Worm (Caenorhabditis elegans): ENCODE data around the gene F41G3.19.

The F41G3.19 gene

ce11 chrII:6721581-6721980, 30.3 kb downstream of the F41G3.19 start (continued):
- TF ChIP-seq sdz-38 (tag; optimal IDR thresholded peaks at IDR 0.05) (no peak), xnd-1 (tag; optimal IDR thresholded peaks at IDR 0.05) (no peak), C17E4.6 (GFP tag; IDR thresholded peaks at IDR 0.05) (no peak), sea-2 (GFP tag; IDR thresholded peaks at IDR 0.05) (no peak), F33H1.4 (GFP tag; IDR thresholded peaks at IDR 0.05) (no peak; the same call in 1 of the 2 replicates), attf-5 (GFP tag; optimal IDR thresholded peaks at IDR 0.05) (peak; percentile 21), tlf-1 (GFP tag; optimal IDR thresholded peaks at IDR 0.05) (no peak), let-526 (GFP tag; IDR thresholded peaks at IDR 0.05) (no peak), Y95B8A.8 (GFP tag; IDR thresholded peaks at IDR 0.05) (no peak), dpl-1 (GFP tag; optimal IDR thresholded peaks at IDR 0.05) (no peak), akir-1 (GFP tag; optimal IDR thresholded peaks at IDR 0.05) (no peak), C06A6.2 (GFP tag; conservative IDR thresholded peaks at IDR 0.05) (no peak), lin-35 (GFP tag; optimal IDR thresholded peaks at IDR 0.05) (no peak), F22D6.2 (tag; optimal IDR thresholded peaks at IDR 0.05) (no peak), gei-17 (GFP tag; optimal IDR thresholded peaks at IDR 0.05) (no peak), ztf-25 (GFP tag; IDR thresholded peaks at IDR 0.05) (0 out of 2 replicates have a peak, but pooled peaks have one; percentile 45), dpff-1 (tag; optimal IDR thresholded peaks at IDR 0.05) (no peak), bed-2 (GFP tag; IDR thresholded peaks at IDR 0.05) (no peak), T07F8.4 (tag; optimal IDR thresholded peaks at IDR 0.05) (peak; percentile 22), hsf-1 (GFP tag; IDR thresholded peaks at IDR 0.05) (no peak), lsy-27 (tag; optimal IDR thresholded peaks at IDR 0.05; ENCODE audit: borderline replicate concordance, insufficient read depth) (no peak), F39B2.1 (GFP tag; IDR thresholded peaks at IDR 0.05) (no peak), repo-1 (tag; optimal IDR thresholded peaks at IDR 0.05) (peak; percentile 19), zfh-2 (GFP tag; conservative IDR thresholded peaks at IDR 0.05) (no peak), lsl-1 (GFP tag; optimal IDR thresholded peaks at IDR 0.05) (no peak), F10E7.11 (tag; optimal IDR thresholded peaks at IDR 0.05) (no peak), unc-130 (GFP tag; optimal IDR thresholded peaks at IDR 0.05) (no peak), nhr-179 (tag; optimal IDR thresholded peaks at IDR 0.05) (no peak), Y79H2A.3 (GFP tag; conservative IDR thresholded peaks at IDR 0.05) (no peak), ztf-28 (GFP tag; IDR thresholded peaks at IDR 0.05) (peak; percentile 65; the same call in 1 of the 2 replicates), attf-6 (GFP tag; IDR thresholded peaks at IDR 0.05) (no peak), nhr-90 (tag; optimal IDR thresholded peaks at IDR 0.05) (no peak), F57C9.4 (tag; optimal IDR thresholded peaks at IDR 0.05) (no peak), lin-40 (tag; optimal IDR thresholded peaks at IDR 0.05) (no peak), egl-44 (GFP tag; IDR thresholded peaks at IDR 0.05) (no peak), hmg-20 (GFP tag; IDR thresholded peaks at IDR 0.05) (no peak), pha-4 (tag; optimal IDR thresholded peaks at IDR 0.05) (no peak), tbp1 (GFP tag; optimal IDR thresholded peaks at IDR 0.05) (peak; percentile 95), egrh-3 (GFP tag; IDR thresholded peaks at IDR 0.05) (peak; percentile 44; the same call in 1 of the 2 replicates), nhr-27 (tag; optimal IDR thresholded peaks at IDR 0.05) (peak; percentile 4), K11D2.4 (GFP tag; IDR thresholded peaks at IDR 0.05) (0 out of 2 replicates have a peak, but pooled peaks have one; percentile 33), lir-1 (GFP tag; conservative IDR thresholded peaks at IDR 0.05) (no peak), die-1 (tag; optimal IDR thresholded peaks at IDR 0.05) (peak; percentile 70), attf-3 (GFP tag; conservative IDR thresholded peaks at IDR 0.05) (0 out of 2 replicates have a peak, but pooled peaks have one; percentile 30), rec-8 (tag; optimal IDR thresholded peaks at IDR 0.05) (no peak), aptf-3 (GFP tag; IDR thresholded peaks at IDR 0.05) (0 out of 2 replicates have a peak, but pooled peaks have one; percentile 24), ceh-79 (tag; optimal IDR thresholded peaks at IDR 0.05) (peak; percentile 38), nhr-80 (tag; optimal IDR thresholded peaks at IDR 0.05) (no peak), snpc-1.3 (tag; optimal IDR thresholded peaks at IDR 0.05; ENCODE audit: insufficient read depth) (no peak)

Data from whole organism, young adult.